Fruit fly (Drosophila melanogaster): ENCODE measurements around the gene CG44090.

DNA sequence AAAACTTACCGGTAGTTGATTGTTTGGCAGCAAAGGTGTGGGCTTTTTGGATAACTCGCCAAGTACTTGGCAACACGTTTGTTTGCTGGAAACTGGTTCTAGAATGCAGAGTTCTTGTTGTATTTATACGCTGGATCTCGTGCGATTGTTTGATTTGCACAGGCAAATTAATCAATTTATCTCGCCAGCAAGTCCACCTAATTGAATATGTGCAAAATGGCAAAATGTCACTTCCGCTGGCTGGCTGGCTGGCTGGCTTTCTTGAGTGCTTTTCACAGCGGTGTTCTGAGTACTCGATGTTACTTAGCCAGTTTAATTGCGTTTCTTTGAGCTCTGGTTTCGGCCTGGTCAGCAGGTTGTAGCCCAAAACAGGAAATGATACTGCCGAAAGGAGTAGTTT is 14.5 kb upstream of the CG44090 start, which contains the start of gene Eh:
- TF ChIP-seq dmrt93B (GFP tag; optimal IDR thresholded peaks at IDR 0.05) (no peak), CrebA (GFP tag; optimal IDR thresholded peaks at IDR 0.05; ENCODE audit: borderline replicate concordance) (no peak), pan (optimal IDR thresholded peaks at IDR 0.05) (no peak), brk (GFP tag; optimal IDR thresholded peaks at IDR 0.05) (no peak), GATAd (GFP tag; optimal IDR thresholded peaks at IDR 0.05) (no peak), dsf (GFP tag; optimal IDR thresholded peaks at IDR 0.05; ENCODE audit: borderline replicate concordance) (no peak), OdsH (GFP tag; optimal IDR thresholded peaks at IDR 0.05) (no peak), dl (GFP tag; optimal IDR thresholded peaks at IDR 0.05; ENCODE audit: insufficient read depth in 1 of 2, partially characterized antibody in 2 of 2) (no peak), h (GFP tag; optimal IDR thresholded peaks at IDR 0.05) (no peak), Abd-B (GFP tag; optimal IDR thresholded peaks at IDR 0.05) (no peak), usp (GFP tag; optimal IDR thresholded peaks at IDR 0.05) (no peak)

All from whole organism, wandering third instar larva.